Worm (Caenorhabditis elegans) whole organism, midembryonic: ENCODE measurements around the gene C08F8.2.

ENCODE experiments used
- cog-1 ChIP-seq: sonication (generic microtip); optimal IDR thresholded peaks from 2 replicates; lab custom pipeline; 2016; ENCODE audit warnings: missing genetic modification characterization, missing compliant biosample characterization
- flt-1 ChIP-seq: fragments of 200-800 bp; sonication (Bioruptor generic); IDR thresholded peaks from 2 replicates; pipeline ENCODE4 v1.3.6; 2022; ENCODE audit warnings: missing genetic modification characterization, missing compliant biosample characterization
- klf-2 ChIP-seq: fragments of 200-800 bp; sonication (Bioruptor generic); conservative IDR thresholded peaks from 2 replicates; pipeline ENCODE4 v1.3.6; 2022; ENCODE audit warnings: missing genetic modification reagents, missing genetic modification characterization, missing compliant biosample characterization
- ref-1 ChIP-seq: fragments of 200-800 bp; sonication (Bioruptor generic); conservative IDR thresholded peaks from 2 replicates; pipeline ENCODE4 v1.3.6; 2022; ENCODE audit warnings: missing genetic modification reagents, missing genetic modification characterization, missing compliant biosample characterization
- tab-1 ChIP-seq: fragments of 200-800 bp; sonication (Bioruptor generic); IDR thresholded peaks from 2 replicates; pipeline ENCODE4 v1.3.6; 2022; ENCODE audit warnings: missing genetic modification characterization, missing compliant biosample characterization
- ztf-23 ChIP-seq: fragments of 200-800 bp; sonication (Bioruptor generic); IDR thresholded peaks from 2 replicates; pipeline ENCODE4 v1.3.6; 2022; ENCODE audit warnings: missing genetic modification reagents, missing genetic modification characterization, missing compliant biosample characterization
- ztf-29 ChIP-seq: fragments of 200-800 bp; sonication (Bioruptor generic); IDR thresholded peaks from 2 replicates; pipeline ENCODE4 v1.3.6; 2022; ENCODE audit warnings: missing genetic modification reagents, missing genetic modification characterization, missing compliant biosample characterization

ce11 chrIV:11142314-11143227, 8.2 kb upstream of the C08F8.2 start, which contains the start of gene skih-2:
- no peak for TF ChIP-seq tab-1 (GFP tag; lab: Robert Waterston, UW)
- no peak for TF ChIP-seq ref-1 (GFP tag; lab: Robert Waterston, UW)
- no peak for TF ChIP-seq ztf-23 (GFP tag; lab: Robert Waterston, UW)
- TF ChIP-seq ztf-29 = no peak
- no peak for TF ChIP-seq klf-2
- TF ChIP-seq flt-1 (GFP tag; lab: Robert Waterston, UW) = no peak
- no peak for TF ChIP-seq cog-1 (tag; lab: Kevin White, UChicago)
